3 fruit fly cellular contexts compared by ENCODE assay signal in the genomic region with DNA sequence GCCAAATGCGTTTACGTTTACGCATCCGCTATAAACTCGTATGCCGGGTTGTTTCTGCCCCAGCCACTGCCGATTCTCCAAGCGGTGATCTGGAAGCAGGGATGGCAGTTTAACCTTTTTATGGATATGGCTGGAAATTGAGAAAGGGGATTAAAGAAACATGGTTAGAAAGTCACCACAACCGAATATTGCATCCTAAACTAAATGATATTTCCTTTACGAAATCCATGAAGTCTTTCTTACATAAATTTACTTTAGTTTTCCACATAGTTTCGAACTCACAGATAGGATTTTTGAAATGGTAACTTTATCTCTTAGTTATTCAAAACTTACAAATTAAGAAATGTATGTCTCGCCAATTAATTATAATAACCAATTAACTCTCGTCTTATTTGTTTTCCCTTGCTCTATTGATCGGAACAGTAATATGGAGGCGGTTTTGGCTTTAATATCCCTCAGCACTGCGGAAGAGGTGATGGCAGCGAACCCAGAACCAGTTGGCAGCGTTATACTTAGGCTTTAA.
TF ChIP-seq lines count a peak whose summit lies in the region.

No protein-coding gene starts in this region.

- no peak for TF ChIP-seq CTCF in whole organism, embryonic (GFP tag; optimal IDR thresholded peaks at IDR 0.05; lab: Kevin White, UChicago)

TF ChIP-seq in whole organism, embryonic, 481 proteins besides CTCF, POLR2A, EP300 and RAD21:
- TF ChIP-seq Sry-β (GFP tag; optimal IDR thresholded peaks at IDR 0.05; lab: Kevin White, UChicago) (peak; percentile 56), btn (GFP tag; optimal IDR thresholded peaks at IDR 0.05; lab: Kevin White, UChicago) (no peak), vfl (GFP tag; optimal IDR thresholded peaks at IDR 0.05; lab: Kevin White, UChicago) (no peak)

TF ChIP-seq in whole organism, prepupa, 60 proteins besides CTCF, POLR2A, EP300 and RAD21:
- TF ChIP-seq CG4318 (GFP tag; optimal IDR thresholded peaks at IDR 0.05; lab: Kevin White, UChicago) = no peak
- no peak for TF ChIP-seq vri (GFP tag; optimal IDR thresholded peaks at IDR 0.05; lab: Kevin White, UChicago)
- TF ChIP-seq lz (GFP tag; optimal IDR thresholded peaks at IDR 0.05; lab: Kevin White, UChicago) = no peak
- peak; percentile 1 for TF ChIP-seq fd59A (GFP tag; optimal IDR thresholded peaks at IDR 0.05; lab: Kevin White, UChicago)
- no peak for TF ChIP-seq pdm3 (GFP tag; optimal IDR thresholded peaks at IDR 0.05; lab: Kevin White, UChicago)
- peak; percentile 53 for TF ChIP-seq svp (GFP tag; lab: Kevin White, UChicago)
- no peak for TF ChIP-seq CG10669 (GFP tag; optimal IDR thresholded peaks at IDR 0.05; lab: Kevin White, UChicago)
- TF ChIP-seq CG11762 (GFP tag; optimal IDR thresholded peaks at IDR 0.05; lab: Kevin White, UChicago; ENCODE audit: insufficient read depth) = no peak
- no peak for TF ChIP-seq Met (GFP tag; optimal IDR thresholded peaks at IDR 0.05; lab: Kevin White, UChicago)
- no peak for TF ChIP-seq CG7368 (GFP tag; optimal IDR thresholded peaks at IDR 0.05; lab: Kevin White, UChicago)
- peak; percentile 57 for TF ChIP-seq Eip78C (GFP tag; lab: Kevin White, UChicago)
- no peak for TF ChIP-seq spab (GFP tag; optimal IDR thresholded peaks at IDR 0.05; lab: Kevin White, UChicago)
- no peak for TF ChIP-seq CG8119 (GFP tag; IDR thresholded peaks at IDR 0.05; lab: Robert Waterston, UW)
- TF ChIP-seq CG3032 (tag; optimal IDR thresholded peaks at IDR 0.05; lab: Kevin White, UChicago) = no peak

TF ChIP-seq in whole organism, wandering third instar larva, 38 proteins besides CTCF, POLR2A, EP300 and RAD21:
- TF ChIP-seq CG9705 (GFP tag; optimal IDR thresholded peaks at IDR 0.05; lab: Kevin White, UChicago) (no peak), Myc (optimal IDR thresholded peaks at IDR 0.05; lab: Kevin White, UChicago) (peak; percentile 58), Hnf4 (GFP tag; optimal IDR thresholded peaks at IDR 0.05; lab: Kevin White, UChicago) (no peak), ey (GFP tag; optimal IDR thresholded peaks at IDR 0.05; lab: Kevin White, UChicago) (no peak), lola (GFP tag; optimal IDR thresholded peaks at IDR 0.05; lab: Kevin White, UChicago) (no peak), woc (GFP tag; optimal IDR thresholded peaks at IDR 0.05; lab: Kevin White, UChicago) (peak; percentile 62)
